Worm (Caenorhabditis elegans) whole organism, late embryonic: ENCODE data around the gene lin-54.

Source experiments
- ceh-30 ChIP-seq: fragments of 150-350 bp; optimal IDR thresholded peaks from 2 replicates; lab custom pipeline; 2014; ENCODE audit warnings: missing biosample characterization, missing genetic modification characterization
- elt-2 ChIP-seq: sonication (generic microtip); optimal IDR thresholded peaks from 2 replicates; lab custom pipeline; 2016; ENCODE audit warnings: missing genetic modification reagents, missing genetic modification characterization, missing compliant biosample characterization
- ets-4 ChIP-seq: sonication (generic microtip); optimal IDR thresholded peaks from 2 replicates; lab custom pipeline; 2016; ENCODE audit warnings: missing genetic modification characterization, missing compliant biosample characterization
- pag-3 ChIP-seq: sonication (generic microtip); optimal IDR thresholded peaks from 2 replicates; lab custom pipeline; 2016; ENCODE audit warnings: missing compliant biosample characterization, missing genetic modification characterization, borderline replicate concordance
- pha-4 ChIP-seq: fragments of 150-350 bp; optimal IDR thresholded peaks from 2 replicates; lab custom pipeline; 2018; ENCODE audit warnings: missing biosample characterization, missing genetic modification reagents, missing genetic modification characterization
- tbx-2 ChIP-seq: sonication (generic microtip); optimal IDR thresholded peaks from 2 replicates; lab custom pipeline; 2016; ENCODE audit warnings: missing genetic modification characterization, missing compliant biosample characterization

ce11 chrIV:13272494-13272893 is 31.6 kb downstream of the lin-54 start, which contains the start of gene unc-26:
- TF ChIP-seq pha-4 (tag; lab: Kevin White, UChicago) (no peak), elt-2 (tag; lab: Kevin White, UChicago) (no peak), tbx-2 (tag; lab: Kevin White, UChicago) (no peak), ceh-30 (tag; lab: Kevin White, UChicago) (no peak), pag-3 (no peak), ets-4 (tag; lab: Kevin White, UChicago) (no peak)
